Worm (Caenorhabditis elegans): ENCODE measurements around the gene fust-1.

The fust-1 gene

ce11 chrII:7151969-7152631 lies at the start of gene fust-1:
TSS of gene fust-1 (plus strand) at chrII:7152581.
- TF ChIP-seq fos-1 (tag; optimal IDR thresholded peaks at IDR 0.05) (no peak), daf-12 (tag; optimal IDR thresholded peaks at IDR 0.05) (no peak), pha-4 (tag; optimal IDR thresholded peaks at IDR 0.05) (peak; percentile 99), hmg-11 (tag; optimal IDR thresholded peaks at IDR 0.05) (peak; percentile 95), aly-2 (tag; optimal IDR thresholded peaks at IDR 0.05) (peak; percentile 61), ztf-11 (tag; optimal IDR thresholded peaks at IDR 0.05) (no peak), nhr-28 (tag; optimal IDR thresholded peaks at IDR 0.05) (no peak), R02D3.7 (tag; optimal IDR thresholded peaks at IDR 0.05) (peak; percentile 86), fkh-2 (tag; optimal IDR thresholded peaks at IDR 0.05) (no peak), nfya-1 (tag; optimal IDR thresholded peaks at IDR 0.05; ENCODE audit: insufficient read depth) (peak; percentile 94), skn-1 (tag; optimal IDR thresholded peaks at IDR 0.05) (peak; percentile 98), egl-5 (tag; optimal IDR thresholded peaks at IDR 0.05) (peak; percentile 77), nhr-76 (tag; optimal IDR thresholded peaks at IDR 0.05) (no peak), sea-2 (GFP tag; optimal IDR thresholded peaks at IDR 0.05) (no peak), egl-27 (tag; optimal IDR thresholded peaks at IDR 0.05) (peak; percentile 68), tbx-2 (tag; optimal IDR thresholded peaks at IDR 0.05) (peak; percentile 94), ZK546.5 (tag; optimal IDR thresholded peaks at IDR 0.05) (peak; percentile 59), nhr-67 (tag; optimal IDR thresholded peaks at IDR 0.05) (no peak), nhr-23 (tag; optimal IDR thresholded peaks at IDR 0.05) (peak; percentile 96), zag-1 (tag; optimal IDR thresholded peaks at IDR 0.05) (peak; percentile 74), elt-2 (tag; optimal IDR thresholded peaks at IDR 0.05) (peak; percentile 82), snpc-4 (tag; optimal IDR thresholded peaks at IDR 0.05) (peak; percentile 91), ceh-16 (tag; optimal IDR thresholded peaks at IDR 0.05) (no peak), fkh-10 (GFP tag; optimal IDR thresholded peaks at IDR 0.05) (peak; percentile 65), ceh-28 (tag; optimal IDR thresholded peaks at IDR 0.05) (peak; percentile 86), mml-1 (tag; optimal IDR thresholded peaks at IDR 0.05) (no peak), nhr-77 (tag; optimal IDR thresholded peaks at IDR 0.05) (peak; percentile 77), ama-1 (optimal IDR thresholded peaks at IDR 0.05) (peak; percentile 54), nhr-12 (tag; optimal IDR thresholded peaks at IDR 0.05) (no peak), nhr-237 (tag; optimal IDR thresholded peaks at IDR 0.05) (no peak), eor-1 (tag; optimal IDR thresholded peaks at IDR 0.05) (peak in 1 of 2 experiments; percentile 75), pqm-1 (tag; optimal IDR thresholded peaks at IDR 0.05) (peak; percentile 82), unc-39 (tag; optimal IDR thresholded peaks at IDR 0.05) (no peak), lsy-12 (tag; optimal IDR thresholded peaks at IDR 0.05) (peak; percentile 93), ceh-82 (tag; optimal IDR thresholded peaks at IDR 0.05) (peak; percentile 62), lin-39 (tag; optimal IDR thresholded peaks at IDR 0.05) (peak; percentile 87), unc-62 (GFP tag; optimal IDR thresholded peaks at IDR 0.05) (peak; percentile 26), jun-1 (tag; optimal IDR thresholded peaks at IDR 0.05) (peak; percentile 93), nhr-43 (tag; optimal IDR thresholded peaks at IDR 0.05; ENCODE audit: poor library complexity, severe bottlenecking) (peak; percentile 96), nhr-11 (tag; optimal IDR thresholded peaks at IDR 0.05) (peak; percentile 84), elt-1 (tag; optimal IDR thresholded peaks at IDR 0.05) (peak; percentile 22), lin-15B (tag; optimal IDR thresholded peaks at IDR 0.05) (peak; percentile 91), nhr-25 (tag; optimal IDR thresholded peaks at IDR 0.05) (peak; percentile 96), elt-3 (tag; optimal IDR thresholded peaks at IDR 0.05) (peak in 1 of 3 experiments; percentile 66), mdl-1 (tag; optimal IDR thresholded peaks at IDR 0.05) (peak; percentile 41), ztf-4 (tag; optimal IDR thresholded peaks at IDR 0.05) (peak; percentile 79), ceh-9 (tag; optimal IDR thresholded peaks at IDR 0.05) (no peak)
